Fruit fly (Drosophila melanogaster): ENCODE results near the gene CG42613.

dm6 chr3R:18993159-18993558 is 64.2 kb downstream of the CG42613 start:
- TF ChIP-seq CG6163 (GFP tag; IDR thresholded peaks at IDR 0.05) (no peak), CG11762 (GFP tag; optimal IDR thresholded peaks at IDR 0.05; ENCODE audit: insufficient read depth) (no peak), CG4318 (GFP tag; optimal IDR thresholded peaks at IDR 0.05) (no peak), Smox (GFP tag; optimal IDR thresholded peaks at IDR 0.05) (no peak), CG34406 (GFP tag; optimal IDR thresholded peaks at IDR 0.05) (no peak), OdsH (GFP tag; optimal IDR thresholded peaks at IDR 0.05) (no peak), net (GFP tag; optimal IDR thresholded peaks at IDR 0.05) (no peak), svp (GFP tag) (no peak), pdm3 (GFP tag; optimal IDR thresholded peaks at IDR 0.05) (no peak), ss (GFP tag; optimal IDR thresholded peaks at IDR 0.05) (no peak), cyc (GFP tag; optimal IDR thresholded peaks at IDR 0.05) (no peak), CG11294 (GFP tag; IDR thresholded peaks at IDR 0.05) (no peak), Eip93F (GFP tag; optimal IDR thresholded peaks at IDR 0.05) (no peak), CG6276 (GFP tag; optimal IDR thresholded peaks at IDR 0.05) (no peak)
